Worm (Caenorhabditis elegans) whole organism, mixed stage, embryonic: ENCODE results near the gene rpl-6.

ENCODE experiments used
- bed-3 ChIP-seq: fragments of 200-800 bp; sonication (Bioruptor generic); optimal IDR thresholded peaks from 3 replicates; lab custom pipeline; 2018; ENCODE audit warnings: mild to moderate bottlenecking, missing genetic modification characterization, moderate library complexity, missing compliant biosample characterization
- blmp-1 ChIP-seq: fragments of 150-350 bp; optimal IDR thresholded peaks from 2 replicates; lab custom pipeline; 2014; ENCODE audit warnings: missing biosample characterization, missing genetic modification characterization
- elt-1 ChIP-seq: sonication (generic microtip); optimal IDR thresholded peaks from 2 replicates; lab custom pipeline; 2017; ENCODE audit warnings: missing genetic modification characterization, mild to moderate bottlenecking, missing compliant biosample characterization, antibody characterized with exemption, moderate library complexity, borderline replicate concordance; ENCODE audit not compliant: insufficient read depth
- mab-5 ChIP-seq: fragments of 150-350 bp; optimal IDR thresholded peaks from 2 replicates; lab custom pipeline; 2014; ENCODE audit warnings: missing biosample characterization, missing genetic modification characterization
- mep-1 ChIP-seq: fragments of 150-350 bp; optimal IDR thresholded peaks from 2 replicates; lab custom pipeline; 2017; ENCODE audit warnings: missing biosample characterization, missing genetic modification reagents, missing genetic modification characterization, inconsistent platforms
- nhr-12 ChIP-seq: fragments of 150-350 bp; optimal IDR thresholded peaks from 2 replicates; lab custom pipeline; 2014; ENCODE audit warnings: missing biosample characterization, missing genetic modification characterization
- nhr-28 ChIP-seq: fragments of 150-350 bp; optimal IDR thresholded peaks from 2 replicates; lab custom pipeline; 2014; ENCODE audit warnings: missing biosample characterization, missing genetic modification characterization
- pha-4 ChIP-seq: fragments of 150-350 bp; optimal IDR thresholded peaks from 2 replicates; lab custom pipeline; 2018; ENCODE audit warnings: missing biosample characterization, missing genetic modification reagents, missing genetic modification characterization
- snpc-4 ChIP-seq: fragments of 150-350 bp; optimal IDR thresholded peaks from 2 replicates; lab custom pipeline; 2014; ENCODE audit warnings: missing biosample characterization, missing genetic modification characterization
- ztf-11 ChIP-seq: fragments of 150-350 bp; optimal IDR thresholded peaks from 2 replicates; lab custom pipeline; 2014; ENCODE audit warnings: missing biosample characterization, missing genetic modification characterization

DNA sequence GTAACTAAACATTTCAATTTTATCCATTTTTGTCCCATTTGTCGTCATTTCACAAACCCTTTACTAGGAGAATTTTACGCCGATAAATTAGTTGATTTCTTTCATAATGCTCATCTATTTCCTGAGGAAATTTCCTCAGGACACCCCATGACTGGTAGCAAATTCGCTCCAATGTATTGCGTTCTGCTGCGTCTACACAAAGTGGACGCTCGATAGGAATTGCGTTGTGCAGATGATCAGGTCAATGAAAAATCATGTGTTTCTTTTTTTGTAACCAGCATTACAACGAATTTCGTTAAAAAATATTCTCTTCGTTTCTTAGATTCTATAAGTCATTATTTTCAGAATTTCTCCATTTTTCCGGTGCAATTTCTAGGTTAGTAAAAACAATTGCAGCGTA is 26.4 kb upstream of the rpl-6 start, which contains the start of gene epg-4:
- TF ChIP-seq blmp-1 (tag; lab: Kevin White, UChicago), result no peak
- no peak for TF ChIP-seq nhr-12
- TF ChIP-seq pha-4 (tag; lab: Kevin White, UChicago), result no peak
- no peak for TF ChIP-seq bed-3 (GFP tag; lab: Kevin White, UChicago)
- no peak for TF ChIP-seq nhr-28 (tag; lab: Kevin White, UChicago)
- TF ChIP-seq elt-1 (tag; lab: Kevin White, UChicago), result no peak
- TF ChIP-seq ztf-11 (tag; lab: Kevin White, UChicago), result no peak
- TF ChIP-seq snpc-4 (tag; lab: Kevin White, UChicago), result no peak
- TF ChIP-seq mep-1 (tag; lab: Kevin White, UChicago), result peak; percentile 67
- no peak for TF ChIP-seq mab-5 (tag; lab: Kevin White, UChicago)
